Worm (Caenorhabditis elegans) whole organism, L1 larva: ENCODE measurements around the gene F42G2.7.
A peak's percentile ranks its signal among the peaks of the same experiment; 100 is the strongest.

Experiments
- C34B4.2 ChIP-seq: sonication (generic microtip); optimal IDR thresholded peaks from 2 replicates; lab custom pipeline; 2017; ENCODE audit warnings: mild to moderate bottlenecking, missing genetic modification characterization, missing compliant biosample characterization
- Y116A8C.19 ChIP-seq: sonication (generic microtip); optimal IDR thresholded peaks from 2 replicates; lab custom pipeline; 2016; ENCODE audit warnings: missing compliant biosample characterization, missing genetic modification characterization, borderline replicate concordance
- aha-1 ChIP-seq: fragments of 150-350 bp; optimal IDR thresholded peaks from 2 replicates; lab custom pipeline; 2014; ENCODE audit warnings: missing biosample characterization, missing genetic modification characterization
- ama-1 ChIP-seq: fragments of 150-350 bp; optimal IDR thresholded peaks from 2 replicates; lab custom pipeline; 2014
- blmp-1 ChIP-seq: fragments of 150-350 bp; optimal IDR thresholded peaks from 2 replicates; lab custom pipeline; 2014; ENCODE audit warnings: missing biosample characterization, missing genetic modification characterization
- ceh-8 ChIP-seq: fragments of 200-800 bp; sonication (Bioruptor generic); optimal IDR thresholded peaks from 2 replicates; lab custom pipeline; 2018; ENCODE audit warnings: mild to moderate bottlenecking, missing genetic modification characterization, moderate library complexity, missing compliant biosample characterization
- ceh-88 ChIP-seq: fragments of 200-800 bp; sonication (Bioruptor generic); IDR thresholded peaks from 2 replicates; pipeline ENCODE4 v1.3.6; 2022; ENCODE audit warnings: missing genetic modification characterization, missing compliant biosample characterization
- ceh-90 ChIP-seq: sonication (generic microtip); optimal IDR thresholded peaks from 2 replicates; lab custom pipeline; 2016; ENCODE audit warnings: missing genetic modification characterization, missing compliant biosample characterization
- dsc-1 ChIP-seq: sonication (generic microtip); optimal IDR thresholded peaks from 2 replicates; lab custom pipeline; 2016; ENCODE audit warnings: mild to moderate bottlenecking, missing genetic modification characterization, missing compliant biosample characterization
- efl-1 ChIP-seq, 4 experiments: fragments of 150-350 bp; optimal IDR thresholded peaks in 3 of 4; peaks in 1 of 4; 1 replicate in 1 of 4; 2 replicates in 3 of 4; lab custom pipeline; 2014; ENCODE audit warnings: missing biosample characterization in 2 of 4, missing genetic modification characterization in 2 of 4, missing genetic modification reagents in 2 of 4
- efl-3 ChIP-seq: fragments of 200-800 bp; sonication (Bioruptor generic); optimal IDR thresholded peaks from 2 replicates; lab custom pipeline; 2018; ENCODE audit warnings: mild to moderate bottlenecking, missing genetic modification characterization, missing compliant biosample characterization
- elt-2 ChIP-seq: sonication (generic microtip); optimal IDR thresholded peaks from 2 replicates; lab custom pipeline; 2016; ENCODE audit warnings: missing genetic modification characterization, mild to moderate bottlenecking, inconsistent platforms, missing compliant biosample characterization, missing genetic modification reagents
- elt-3 ChIP-seq, 6 experiments: fragments of 150-350 bp in 1 of 6; sonication (generic microtip); optimal IDR thresholded peaks; 2 replicates each; lab custom pipeline; 2017 to 2018; ENCODE audit warnings: missing biosample characterization in 6 of 6, missing genetic modification characterization in 6 of 6, inconsistent platforms in 1 of 6
- ets-5 ChIP-seq: fragments of 200-800 bp; sonication (Bioruptor generic); IDR thresholded peaks from 2 replicates; pipeline ENCODE4 v1.3.6; 2022; ENCODE audit warnings: missing genetic modification characterization, missing compliant biosample characterization
- fkh-4 ChIP-seq: sonication (generic microtip); optimal IDR thresholded peaks from 2 replicates; lab custom pipeline; 2016; ENCODE audit warnings: missing compliant biosample characterization, missing genetic modification characterization, borderline replicate concordance
- fkh-8 ChIP-seq: sonication (generic microtip); optimal IDR thresholded peaks from 2 replicates; lab custom pipeline; 2016; ENCODE audit warnings: mild to moderate bottlenecking, missing genetic modification characterization, missing compliant biosample characterization
- fos-1 ChIP-seq: fragments of 150-350 bp; optimal IDR thresholded peaks from 2 replicates; lab custom pipeline; 2014; ENCODE audit warnings: missing biosample characterization, missing genetic modification characterization
- hpl-2 ChIP-seq: fragments of 150-350 bp; optimal IDR thresholded peaks from 2 replicates; lab custom pipeline; 2014; ENCODE audit warnings: missing biosample characterization, missing genetic modification reagents, missing genetic modification characterization
- isw-1 ChIP-seq: fragments of 200-800 bp; sonication (Bioruptor generic); IDR thresholded peaks from 2 replicates; pipeline ENCODE4 v1.3.6; 2022; ENCODE audit warnings: missing genetic modification characterization, missing compliant biosample characterization
- lin-14 ChIP-seq: fragments of 200-800 bp; sonication (Bioruptor generic); optimal IDR thresholded peaks from 2 replicates; lab custom pipeline; 2018; ENCODE audit warnings: mild to moderate bottlenecking, missing genetic modification characterization, moderate library complexity, missing compliant biosample characterization
- lin-39 ChIP-seq: fragments of 150-350 bp; optimal IDR thresholded peaks from 2 replicates; lab custom pipeline; 2014; ENCODE audit warnings: missing biosample characterization, missing genetic modification reagents, missing genetic modification characterization
- lir-3 ChIP-seq: sonication (generic microtip); optimal IDR thresholded peaks from 2 replicates; lab custom pipeline; 2016; ENCODE audit warnings: mild to moderate bottlenecking, missing genetic modification characterization, moderate library complexity, missing compliant biosample characterization; ENCODE audit not compliant: poor library complexity
- mdl-1 ChIP-seq, 2 experiments: fragments of 150-350 bp; optimal IDR thresholded peaks; 2 replicates each; lab custom pipeline; 2014 to 2017; ENCODE audit warnings: missing biosample characterization in 2 of 2, missing genetic modification characterization in 2 of 2, inconsistent platforms in 1 of 2
- mep-1 ChIP-seq: fragments of 150-350 bp; optimal IDR thresholded peaks from 2 replicates; lab custom pipeline; 2014; ENCODE audit warnings: missing biosample characterization, missing genetic modification characterization
- nhr-11 ChIP-seq: fragments of 150-350 bp; optimal IDR thresholded peaks from 2 replicates; lab custom pipeline; 2014; ENCODE audit warnings: missing biosample characterization, missing genetic modification characterization
- nhr-12 ChIP-seq: sonication (generic microtip); optimal IDR thresholded peaks from 2 replicates; lab custom pipeline; 2017; ENCODE audit warnings: missing biosample characterization, missing genetic modification characterization
- nhr-19 ChIP-seq: fragments of 200-800 bp; sonication (Bioruptor generic); conservative IDR thresholded peaks from 2 replicates; pipeline ENCODE4 v1.3.6; 2022; ENCODE audit warnings: missing genetic modification characterization, missing compliant biosample characterization
- nhr-20 ChIP-seq: sonication (generic microtip); optimal IDR thresholded peaks from 2 replicates; lab custom pipeline; 2016; ENCODE audit warnings: mild to moderate bottlenecking, missing genetic modification characterization, missing compliant biosample characterization
- nhr-47 ChIP-seq: sonication (generic microtip); optimal IDR thresholded peaks from 2 replicates; lab custom pipeline; 2016; ENCODE audit warnings: mild to moderate bottlenecking, missing genetic modification characterization, moderate library complexity, missing compliant biosample characterization
- nhr-71 ChIP-seq: sonication (generic microtip); optimal IDR thresholded peaks from 2 replicates; lab custom pipeline; 2016; ENCODE audit warnings: mild to moderate bottlenecking, missing genetic modification characterization, moderate library complexity, missing compliant biosample characterization
- nhr-84 ChIP-seq: sonication (generic microtip); optimal IDR thresholded peaks from 2 replicates; lab custom pipeline; 2017; ENCODE audit warnings: missing biosample characterization, missing genetic modification characterization
- nhr-85 ChIP-seq: sonication (generic microtip); peaks from one replicate; lab custom pipeline; 2016; ENCODE audit warnings: missing genetic modification characterization, inconsistent platforms, missing compliant biosample characterization
- nhr-90 ChIP-seq: sonication (generic microtip); optimal IDR thresholded peaks from 2 replicates; lab custom pipeline; 2016; ENCODE audit warnings: mild to moderate bottlenecking, missing genetic modification characterization, missing compliant biosample characterization; ENCODE audit not compliant: poor library complexity
- pax-3 ChIP-seq: fragments of 200-800 bp; sonication (Bioruptor generic); optimal IDR thresholded peaks from 2 replicates; lab custom pipeline; 2018; ENCODE audit warnings: mild to moderate bottlenecking, missing genetic modification characterization, moderate library complexity, missing compliant biosample characterization
- pqm-1 ChIP-seq: sonication (generic microtip); optimal IDR thresholded peaks from 3 replicates; lab custom pipeline; 2017; ENCODE audit warnings: missing biosample characterization, missing genetic modification characterization
- rnt-1 ChIP-seq: sonication (generic microtip); optimal IDR thresholded peaks from 2 replicates; lab custom pipeline; 2016; ENCODE audit warnings: mild to moderate bottlenecking, missing genetic modification characterization, moderate library complexity, missing compliant biosample characterization
- sox-4 ChIP-seq: sonication (generic microtip); optimal IDR thresholded peaks from 2 replicates; lab custom pipeline; 2016; ENCODE audit warnings: missing genetic modification characterization, missing compliant biosample characterization
- tbx-2 ChIP-seq: sonication (generic microtip); optimal IDR thresholded peaks from 2 replicates; lab custom pipeline; 2016; ENCODE audit warnings: missing genetic modification characterization, missing compliant biosample characterization
- tlp-1 ChIP-seq: fragments of 150-350 bp; optimal IDR thresholded peaks from 2 replicates; lab custom pipeline; 2014; ENCODE audit warnings: missing biosample characterization, missing genetic modification characterization
- unc-130 ChIP-seq: fragments of 150-350 bp; optimal IDR thresholded peaks from 2 replicates; lab custom pipeline; 2017; ENCODE audit warnings: missing biosample characterization, missing genetic modification characterization, inconsistent platforms
- unc-98 ChIP-seq: fragments of 200-800 bp; sonication (Bioruptor generic); IDR thresholded peaks from 2 replicates; pipeline ENCODE4 v1.3.6; 2022; ENCODE audit warnings: missing genetic modification characterization, missing compliant biosample characterization
- vab-15 ChIP-seq: sonication (generic microtip); optimal IDR thresholded peaks from 2 replicates; lab custom pipeline; 2017; ENCODE audit warnings: missing genotype, mild to moderate bottlenecking, missing genetic modification characterization, missing compliant biosample characterization
- zag-1 ChIP-seq: fragments of 150-350 bp; optimal IDR thresholded peaks from 2 replicates; lab custom pipeline; 2014; ENCODE audit warnings: missing biosample characterization, missing genetic modification characterization
- zip-4 ChIP-seq: fragments of 200-800 bp; sonication (Bioruptor generic); optimal IDR thresholded peaks from 2 replicates; lab custom pipeline; 2018; ENCODE audit warnings: mild to moderate bottlenecking, missing genetic modification characterization, moderate library complexity, missing compliant biosample characterization
- ztf-11 ChIP-seq, 2 experiments: sonication (generic microtip); optimal IDR thresholded peaks; 2 replicates each; lab custom pipeline; 2016 to 2017; ENCODE audit warnings: missing genetic modification characterization in 2 of 2, missing biosample characterization in 1 of 2, missing compliant biosample characterization in 1 of 2
- ztf-4 ChIP-seq: fragments of 150-350 bp; optimal IDR thresholded peaks from 2 replicates; lab custom pipeline; 2014; ENCODE audit warnings: missing biosample characterization, missing genetic modification characterization

Gene F42G2.7

ce11 chrII:2436757-2437156 is 18.8 kb downstream of the F42G2.7 start:
- TF ChIP-seq blmp-1 (tag; lab: Kevin White, UChicago) (peak; percentile 67), lin-14 (GFP tag; lab: Kevin White, UChicago) (peak; percentile 68), nhr-90 (peak; percentile 11), dsc-1 (tag; lab: Kevin White, UChicago) (no peak), pqm-1 (no peak), elt-3 (tag; optimal IDR thresholded peaks at IDR 0.05; lab: Kevin White, UChicago) (peak in 1 of 6 experiments; percentile 25), rnt-1 (peak; percentile 42)

ce11 chrII:2438180-2438579 is 20.2 kb downstream of the F42G2.7 start:
- TF ChIP-seq unc-130 (tag; lab: Kevin White, UChicago) (no peak), elt-2 (tag; lab: Kevin White, UChicago) (peak; percentile 62), C34B4.2 (tag; lab: Kevin White, UChicago) (no peak), ceh-8 (GFP tag; lab: Kevin White, UChicago) (no peak)

- TF ChIP-seq efl-1 (optimal IDR thresholded peaks at IDR 0.05; lab: Kevin White, UChicago) (no peak), efl-1 (GFP tag; optimal IDR thresholded peaks at IDR 0.05 in 1 of 2; lab: Kevin White, UChicago) (peak in 1 of 2 experiments; percentile 9), ets-5 (no peak), fkh-4 (tag; lab: Kevin White, UChicago) (peak; percentile 74), nhr-85 (tag; lab: Kevin White, UChicago) (no peak), hpl-2 (GFP tag; lab: Kevin White, UChicago) (no peak), ztf-4 (no peak), dsc-1 (tag; lab: Kevin White, UChicago) (peak; percentile 91)
- TF ChIP-seq, all 84 proteins: peak for 3
Observed at ce11 chrII:2438944-2439343, 21.0 kb downstream of the F42G2.7 start.

- no peak for TF ChIP-seq zip-4 (GFP tag; lab: Kevin White, UChicago)
- no peak for TF ChIP-seq nhr-84
- no peak for TF ChIP-seq ceh-90 (tag; lab: Kevin White, UChicago)
- no peak for TF ChIP-seq ceh-8 (GFP tag; lab: Kevin White, UChicago)
- TF ChIP-seq ceh-88 (GFP tag; lab: Robert Waterston, UW), result no peak
- TF ChIP-seq zag-1, result no peak
- no peak for TF ChIP-seq nhr-12 (tag; lab: Kevin White, UChicago)
- no peak for TF ChIP-seq sox-4 (tag; lab: Kevin White, UChicago)
- TF ChIP-seq efl-1 (optimal IDR thresholded peaks at IDR 0.05; lab: Kevin White, UChicago), result no peak
- TF ChIP-seq efl-1 (GFP tag; optimal IDR thresholded peaks at IDR 0.05 in 1 of 2; lab: Kevin White, UChicago), result no peak
- no peak for TF ChIP-seq mdl-1 (tag; optimal IDR thresholded peaks at IDR 0.05; lab: Kevin White, UChicago)
- TF ChIP-seq ama-1, result no peak
- no peak for TF ChIP-seq nhr-19 (GFP tag; lab: Robert Waterston, UW)
- no peak for TF ChIP-seq fos-1 (tag; lab: Kevin White, UChicago)
- TF ChIP-seq unc-98 (GFP tag; lab: Robert Waterston, UW), result no peak
- no peak for TF ChIP-seq efl-3 (GFP tag; lab: Kevin White, UChicago)
- no peak for TF ChIP-seq C34B4.2 (tag; lab: Kevin White, UChicago)
- no peak for TF ChIP-seq isw-1
- TF ChIP-seq elt-3 (tag; optimal IDR thresholded peaks at IDR 0.05; lab: Kevin White, UChicago), result no peak
- no peak for TF ChIP-seq nhr-11 (tag; lab: Kevin White, UChicago)
- no peak for TF ChIP-seq tbx-2
Observed at ce11 chrII:2440312-2440711, 22.4 kb downstream of the F42G2.7 start.

ce11 chrII:2442243-2442642 is 24.3 kb downstream of the F42G2.7 start:
- peak; percentile 37 for TF ChIP-seq nhr-71 (tag; lab: Kevin White, UChicago)
- TF ChIP-seq nhr-47, result no peak
- TF ChIP-seq ztf-11 (tag; optimal IDR thresholded peaks at IDR 0.05; lab: Kevin White, UChicago), result no peak
- TF ChIP-seq fkh-4 (tag; lab: Kevin White, UChicago), result no peak
- no peak for TF ChIP-seq tlp-1 (tag; lab: Kevin White, UChicago)
- TF ChIP-seq nhr-19 (GFP tag; lab: Robert Waterston, UW), result 0 out of 2 replicates have a peak, but pooled peaks have one; percentile 3
- peak; percentile 81 for TF ChIP-seq nhr-85 (tag; lab: Kevin White, UChicago)
- no peak for TF ChIP-seq vab-15 (tag; lab: Kevin White, UChicago)
- no peak for TF ChIP-seq lin-39
- TF ChIP-seq mep-1, result peak; percentile 47
- TF ChIP-seq nhr-20 (tag; lab: Kevin White, UChicago), result peak; percentile 54
- no peak for TF ChIP-seq fkh-8 (tag; lab: Kevin White, UChicago)
- TF ChIP-seq pax-3, result no peak
- no peak for TF ChIP-seq lir-3 (tag; lab: Kevin White, UChicago)
- TF ChIP-seq Y116A8C.19, result no peak
- TF ChIP-seq aha-1 (tag; lab: Kevin White, UChicago), result no peak
- peak; percentile 19 for TF ChIP-seq tbx-2
